Worm (Caenorhabditis elegans) whole organism, L2 larva: ENCODE measurements around the gene F33D4.6.

Source experiments
- ceh-82 ChIP-seq: fragments of 150-350 bp; optimal IDR thresholded peaks from 2 replicates; lab custom pipeline; 2014; ENCODE audit warnings: missing biosample characterization, missing genetic modification characterization
- lin-39 ChIP-seq: fragments of 150-350 bp; optimal IDR thresholded peaks from 2 replicates; lab custom pipeline; 2014; ENCODE audit warnings: missing biosample characterization, missing genetic modification reagents, missing genetic modification characterization
- nhr-11 ChIP-seq: fragments of 150-350 bp; optimal IDR thresholded peaks from 2 replicates; lab custom pipeline; 2014; ENCODE audit warnings: missing biosample characterization, missing genetic modification characterization

- TF ChIP-seq nhr-11 (no peak), lin-39 (tag; lab: Kevin White, UChicago) (no peak), ceh-82 (tag; lab: Kevin White, UChicago) (no peak)
Observed at ce11 chrIV:7717916-7718315, at the start of gene F33D4.6.
